Worm (Caenorhabditis elegans) whole organism, young adult: ENCODE data around the gene dhc-4.
A peak's percentile ranks its signal among the peaks of the same experiment; 100 is the strongest.

Experiments used
- B0019.2 ChIP-seq: fragments of 200-800 bp; sonication (Bioruptor generic); conservative IDR thresholded peaks from 2 replicates; pipeline ENCODE4 v1.3.6; 2022; ENCODE audit warnings: missing genetic modification reagents, missing genetic modification characterization, missing compliant biosample characterization
- B0261.1 ChIP-seq: sonication (generic microtip); optimal IDR thresholded peaks from 2 replicates; lab custom pipeline; 2016; ENCODE audit warnings: mild to moderate bottlenecking, missing genetic modification characterization, moderate library complexity, missing compliant biosample characterization
- B0336.3 ChIP-seq: fragments of 200-800 bp; sonication (Bioruptor generic); IDR thresholded peaks from 2 replicates; pipeline ENCODE4 v1.3.6; 2022; ENCODE audit warnings: missing genetic modification characterization, missing compliant biosample characterization
- F23B12.7 ChIP-seq: sonication (generic microtip); optimal IDR thresholded peaks from 2 replicates; lab custom pipeline; 2017; ENCODE audit warnings: missing genetic modification characterization, mild to moderate bottlenecking, missing compliant biosample characterization, antibody characterized with exemption, moderate library complexity; ENCODE audit not compliant: insufficient read depth
- F37B4.10 ChIP-seq: fragments of 200-800 bp; sonication (Bioruptor generic); IDR thresholded peaks from 2 replicates; pipeline ENCODE4 v1.3.6; 2022; ENCODE audit warnings: missing genetic modification characterization, missing compliant biosample characterization
- K12H6.12 ChIP-seq: fragments of 200-800 bp; sonication (Bioruptor generic); optimal IDR thresholded peaks from 2 replicates; lab custom pipeline; 2018; ENCODE audit warnings: mild to moderate bottlenecking, missing genetic modification characterization, missing compliant biosample characterization
- T26A5.8 ChIP-seq: sonication (generic microtip); optimal IDR thresholded peaks from 2 replicates; lab custom pipeline; 2016; ENCODE audit warnings: missing genetic modification characterization, missing compliant biosample characterization
- Y95B8A.8 ChIP-seq: fragments of 200-800 bp; sonication (Bioruptor generic); IDR thresholded peaks from 2 replicates; pipeline ENCODE4 v1.3.6; 2022; ENCODE audit warnings: missing genetic modification reagents, missing genetic modification characterization, missing compliant biosample characterization
- atf-7 ChIP-seq: sonication (generic microtip); optimal IDR thresholded peaks from 2 replicates; lab custom pipeline; 2017; ENCODE audit warnings: mild to moderate bottlenecking, missing genetic modification characterization, missing compliant biosample characterization
- cebp-2 ChIP-seq: fragments of 200-800 bp; sonication (Bioruptor generic); IDR thresholded peaks from 2 replicates; pipeline ENCODE4 v1.3.6; 2022; ENCODE audit warnings: missing genetic modification characterization, missing compliant biosample characterization
- ceh-100 ChIP-seq: fragments of 200-800 bp; sonication (Bioruptor generic); IDR thresholded peaks from 2 replicates; pipeline ENCODE4 v1.3.6; 2022; ENCODE audit warnings: missing genetic modification reagents, missing genetic modification characterization, missing compliant biosample characterization
- dpff-1 ChIP-seq: sonication (generic microtip); optimal IDR thresholded peaks from 2 replicates; lab custom pipeline; 2017; ENCODE audit warnings: mild to moderate bottlenecking, missing genetic modification characterization, missing compliant biosample characterization
- efl-1 ChIP-seq: fragments of 150-350 bp; optimal IDR thresholded peaks from 2 replicates; lab custom pipeline; 2014; ENCODE audit warnings: missing biosample characterization, missing genetic modification reagents, missing genetic modification characterization
- egl-18 ChIP-seq: fragments of 200-800 bp; sonication (Bioruptor generic); IDR thresholded peaks from 2 replicates; pipeline ENCODE4 v1.3.6; 2022; ENCODE audit warnings: missing genetic modification reagents, missing genetic modification characterization, missing compliant biosample characterization
- egrh-3 ChIP-seq: fragments of 200-800 bp; sonication (Bioruptor generic); IDR thresholded peaks from 2 replicates; pipeline ENCODE4 v1.3.6; 2022; ENCODE audit warnings: missing genetic modification reagents, missing genetic modification characterization, missing compliant biosample characterization
- him-1 ChIP-seq: sonication (generic microtip); optimal IDR thresholded peaks from 2 replicates; lab custom pipeline; 2016; ENCODE audit warnings: missing genotype, missing genetic modification reagents, missing genetic modification characterization, missing compliant biosample characterization
- hlh-26 ChIP-seq: fragments of 200-800 bp; sonication (Bioruptor generic); conservative IDR thresholded peaks from 2 replicates; pipeline ENCODE4 v1.3.6; 2022; ENCODE audit warnings: missing genetic modification reagents, missing genetic modification characterization, missing compliant biosample characterization
- hrde-1 ChIP-seq: sonication (generic microtip); optimal IDR thresholded peaks from 2 replicates; lab custom pipeline; 2016; ENCODE audit warnings: missing genetic modification characterization, mild to moderate bottlenecking, missing compliant biosample characterization, moderate library complexity, missing genotype, missing genetic modification reagents, borderline replicate concordance
- lin-26 ChIP-seq: fragments of 200-800 bp; sonication (Bioruptor generic); IDR thresholded peaks from 2 replicates; pipeline ENCODE4 v1.3.6; 2022; ENCODE audit warnings: missing genetic modification reagents, missing genetic modification characterization, missing compliant biosample characterization
- lin-35 ChIP-seq, 3 experiments: fragments of 150-350 bp in 2 of 3; sonication (generic microtip) in 1 of 3; optimal IDR thresholded peaks; 2 replicates each; lab custom pipeline; 2014 to 2018; ENCODE audit warnings: missing biosample characterization in 3 of 3, missing genetic modification characterization in 3 of 3, missing genetic modification reagents in 3 of 3
- lsy-27 ChIP-seq: sonication (generic microtip); optimal IDR thresholded peaks from 2 replicates; lab custom pipeline; 2017; ENCODE audit warnings: missing genetic modification characterization, mild to moderate bottlenecking, missing compliant biosample characterization, antibody characterized with exemption, missing genotype, borderline replicate concordance; ENCODE audit not compliant: insufficient read depth
- mcd-1 ChIP-seq: fragments of 200-800 bp; sonication (Bioruptor generic); IDR thresholded peaks from 2 replicates; pipeline ENCODE4 v1.3.6; 2022; ENCODE audit warnings: missing genetic modification reagents, missing genetic modification characterization, missing compliant biosample characterization
- mes-4 ChIP-seq: sonication (generic microtip); optimal IDR thresholded peaks from 2 replicates; lab custom pipeline; 2016; ENCODE audit warnings: missing genotype, missing genetic modification characterization, missing compliant biosample characterization
- nfya-2 ChIP-seq: fragments of 200-800 bp; sonication (Bioruptor generic); IDR thresholded peaks from 2 replicates; pipeline ENCODE4 v1.3.6; 2022; ENCODE audit warnings: missing genetic modification reagents, missing genetic modification characterization, missing compliant biosample characterization
- nfyb-1 ChIP-seq: fragments of 200-800 bp; sonication (Bioruptor generic); IDR thresholded peaks from 2 replicates; pipeline ENCODE4 v1.3.6; 2022; ENCODE audit warnings: missing genetic modification reagents, missing genetic modification characterization, missing compliant biosample characterization
- nhr-120 ChIP-seq: fragments of 200-800 bp; sonication (Bioruptor generic); IDR thresholded peaks from 2 replicates; pipeline ENCODE4 v1.3.6; 2022; ENCODE audit warnings: missing genetic modification characterization, missing compliant biosample characterization
- nhr-179 ChIP-seq: sonication (generic microtip); optimal IDR thresholded peaks from 2 replicates; lab custom pipeline; 2016; ENCODE audit warnings: mild to moderate bottlenecking, missing genetic modification characterization, missing compliant biosample characterization
- nhr-80 ChIP-seq: sonication (generic microtip); optimal IDR thresholded peaks from 2 replicates; lab custom pipeline; 2016; ENCODE audit warnings: missing genetic modification characterization, missing compliant biosample characterization
- pbrm-1 ChIP-seq: fragments of 200-800 bp; sonication (Bioruptor generic); IDR thresholded peaks from 2 replicates; pipeline ENCODE4 v1.3.6; 2022; ENCODE audit warnings: missing genetic modification reagents, missing genetic modification characterization, missing compliant biosample characterization
- rcor-1 ChIP-seq: fragments of 200-800 bp; sonication (Bioruptor generic); IDR thresholded peaks from 2 replicates; pipeline ENCODE4 v1.3.6; 2022; ENCODE audit warnings: missing genetic modification reagents, missing genetic modification characterization, missing compliant biosample characterization
- rec-8 ChIP-seq, 2 experiments: sonication (generic microtip); optimal IDR thresholded peaks; 2 replicates each; lab custom pipeline; 2016; ENCODE audit warnings: mild to moderate bottlenecking in 2 of 2, missing genetic modification characterization in 2 of 2, missing genetic modification reagents in 2 of 2, missing genotype in 2 of 2, missing biosample characterization in 1 of 2, missing compliant biosample characterization in 1 of 2, moderate library complexity in 1 of 2
- sdz-38 ChIP-seq: sonication (generic microtip); optimal IDR thresholded peaks from 2 replicates; lab custom pipeline; 2016; ENCODE audit warnings: missing genotype, missing genetic modification characterization, missing compliant biosample characterization
- snpc-3.4 ChIP-seq: sonication (generic microtip); optimal IDR thresholded peaks from 2 replicates; lab custom pipeline; 2017; ENCODE audit warnings: missing genetic modification characterization, mild to moderate bottlenecking, missing compliant biosample characterization, antibody characterized with exemption, moderate library complexity, missing genotype, missing genetic modification reagents
- snpc-4 ChIP-seq, 5 experiments: fragments of 150-350 bp in 1 of 5; sonication (generic microtip) in 4 of 5; optimal IDR thresholded peaks; 2 replicates each; lab custom pipeline; 2014 to 2018; ENCODE audit warnings: missing genetic modification characterization in 5 of 5, missing biosample characterization in 3 of 5, antibody characterized with exemption in 2 of 5, mild to moderate bottlenecking in 2 of 5, missing compliant biosample characterization in 2 of 5, missing genotype in 2 of 5, moderate library complexity in 2 of 5, missing genetic modification reagents in 1 of 5
- tbp1 ChIP-seq: fragments of 200-800 bp; sonication (Bioruptor generic); optimal IDR thresholded peaks from 2 replicates; lab custom pipeline; 2018; ENCODE audit warnings: mild to moderate bottlenecking, missing genetic modification characterization, missing compliant biosample characterization
- tbx-9 ChIP-seq: sonication (generic microtip); optimal IDR thresholded peaks from 2 replicates; lab custom pipeline; 2016; ENCODE audit warnings: borderline replicate concordance, missing genetic modification characterization, inconsistent platforms, missing compliant biosample characterization
- unc-130 ChIP-seq: sonication (generic microtip); optimal IDR thresholded peaks from 2 replicates; lab custom pipeline; 2016; ENCODE audit warnings: missing genetic modification reagents, missing genetic modification characterization, missing compliant biosample characterization
- xnd-1 ChIP-seq: sonication (generic microtip); optimal IDR thresholded peaks from 2 replicates; lab custom pipeline; 2016; ENCODE audit warnings: missing genotype, missing genetic modification reagents, missing genetic modification characterization, missing compliant biosample characterization
- zfh-2 ChIP-seq: fragments of 200-800 bp; sonication (Bioruptor generic); conservative IDR thresholded peaks from 2 replicates; pipeline ENCODE4 v1.3.6; 2022; ENCODE audit warnings: missing genetic modification reagents, missing genetic modification characterization, missing compliant biosample characterization
- ztf-18 ChIP-seq: sonication (generic microtip); optimal IDR thresholded peaks from 2 replicates; lab custom pipeline; 2016; ENCODE audit warnings: missing genotype, mild to moderate bottlenecking, missing genetic modification characterization, missing compliant biosample characterization

dhc-4 gene

DNA sequence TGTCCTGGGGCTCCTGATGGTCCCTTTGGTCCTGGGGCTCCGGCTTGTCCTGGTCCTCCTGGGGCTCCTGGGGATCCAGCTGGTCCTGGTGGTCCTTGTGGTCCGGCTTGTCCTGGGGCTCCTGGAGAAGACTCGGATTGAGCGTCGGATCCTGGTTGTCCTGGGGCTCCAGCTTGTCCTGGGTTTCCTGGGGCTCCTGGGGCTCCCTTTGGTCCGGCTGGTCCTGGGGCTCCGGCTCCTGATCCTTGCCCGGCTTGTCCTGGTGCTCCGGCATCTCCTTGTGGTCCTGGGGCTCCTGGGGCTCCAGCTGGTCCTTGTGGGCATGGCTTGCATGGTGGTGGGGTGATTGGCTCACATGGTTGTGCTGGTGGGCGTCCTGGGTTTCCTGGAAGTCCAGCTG is 15.0 kb downstream of the dhc-4 start:
- TF ChIP-seq mcd-1 (GFP tag; lab: Robert Waterston, UW) (peak; percentile 38; the same call in 1 of the 2 replicates), egrh-3 (peak; percentile 97), lin-26 (GFP tag; lab: Robert Waterston, UW) (peak; percentile 38; the same call in 1 of the 2 replicates), nhr-120 (GFP tag; lab: Robert Waterston, UW) (0 out of 2 replicates have a peak, but pooled peaks have one; percentile 26)
- TF ChIP-seq, all 124 proteins: peak for 4; not testable (repeated sequence) for 120

DNA sequence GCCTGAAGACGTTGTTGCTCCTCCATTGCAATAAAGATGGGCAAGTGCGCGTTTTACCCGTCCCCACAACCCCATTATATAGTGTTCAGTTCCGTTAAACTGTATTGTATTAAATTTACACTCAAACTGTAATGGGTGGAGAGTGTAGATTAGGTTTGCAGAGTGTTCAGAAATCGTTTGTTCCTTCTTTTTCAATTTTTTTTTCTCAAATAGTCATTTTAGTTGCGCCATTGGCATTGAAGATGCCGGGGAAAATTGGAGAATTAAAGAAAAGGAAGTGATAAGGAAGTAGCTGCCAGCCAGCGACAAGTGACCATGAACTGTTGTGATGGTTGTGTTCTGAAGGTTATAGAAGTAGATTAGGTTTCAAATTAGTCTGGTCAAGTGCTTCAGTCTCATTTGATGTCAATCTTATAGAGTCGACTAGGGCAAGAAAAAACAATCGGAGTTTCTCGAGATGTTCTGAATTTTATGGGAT is 15.9 kb downstream of the dhc-4 start, which contains the start of gene col-93:
Gene col-93, minus strand, starts transcription at position 51 of the 478 bp plus-strand sequence.
- TF ChIP-seq lsy-27 (no peak), rcor-1 (no peak), nhr-80 (tag; lab: Kevin White, UChicago) (no peak), nfya-2 (GFP tag; lab: Robert Waterston, UW) (no peak), tbx-9 (tag; lab: Kevin White, UChicago) (no peak), B0261.1 (tag; lab: Kevin White, UChicago) (no peak), T26A5.8 (tag; lab: Kevin White, UChicago) (no peak), K12H6.12 (tag; lab: Kevin White, UChicago) (no peak), cebp-2 (no peak), F23B12.7 (tag; lab: Kevin White, UChicago) (no peak), lin-26 (GFP tag; lab: Robert Waterston, UW) (no peak), rec-8 (tag; optimal IDR thresholded peaks at IDR 0.05; lab: Kevin White, UChicago) (no peak), snpc-3.4 (tag; lab: Kevin White, UChicago) (no peak), sdz-38 (tag; lab: Kevin White, UChicago) (no peak), ceh-100 (GFP tag; lab: Robert Waterston, UW) (no peak), dpff-1 (tag; lab: Kevin White, UChicago) (no peak), ztf-18 (no peak), lin-35 (GFP tag; optimal IDR thresholded peaks at IDR 0.05; lab: Kevin White, UChicago) (no peak), nhr-179 (tag; lab: Kevin White, UChicago) (no peak), B0019.2 (GFP tag; lab: Robert Waterston, UW) (no peak)

DNA sequence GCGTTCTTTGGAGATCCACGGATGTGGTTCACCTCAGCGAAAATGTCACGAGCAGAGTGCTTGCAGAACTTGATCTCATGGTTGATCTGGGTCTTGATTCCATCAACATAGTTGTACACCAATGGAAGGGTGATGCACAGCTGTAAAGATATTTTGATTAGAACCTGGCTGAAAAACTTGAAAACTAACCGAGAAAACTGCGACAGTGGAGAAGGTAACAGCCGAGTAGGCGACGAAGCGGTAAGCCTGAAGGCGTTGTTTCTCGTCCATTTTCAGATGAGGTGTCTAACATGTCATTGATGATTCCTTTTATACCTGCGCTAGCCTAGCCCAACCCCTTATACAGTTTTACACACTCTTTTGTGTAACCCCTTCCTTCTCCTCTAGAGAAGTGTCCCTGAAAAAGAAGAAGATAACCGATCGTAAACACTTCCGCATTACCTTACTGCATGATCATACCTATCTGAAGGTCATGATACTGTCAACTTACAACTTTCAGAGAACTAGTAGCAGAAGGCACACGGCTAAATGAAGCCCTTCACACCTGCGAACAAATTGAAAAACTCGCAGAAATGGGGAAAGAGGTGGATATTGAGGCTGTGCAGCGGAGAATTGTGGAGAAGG is 17.9 kb downstream of the dhc-4 start, which contains the start of gene col-94:
Gene col-94, minus strand, starts transcription at position 313 of the 624 bp plus-strand sequence.
- TF ChIP-seq snpc-4 (GFP tag; optimal IDR thresholded peaks at IDR 0.05; lab: Kevin White, UChicago) (no peak), snpc-4 (tag; optimal IDR thresholded peaks at IDR 0.05; lab: Kevin White, UChicago) (peak in 1 of 4 experiments; percentile 11), unc-130 (no peak)

- TF ChIP-seq pbrm-1 (GFP tag; lab: Robert Waterston, UW), result peak; percentile 92
- 0 out of 2 replicates have a peak, but pooled peaks have one; percentile 73 for TF ChIP-seq hlh-26 (GFP tag; lab: Robert Waterston, UW)
- TF ChIP-seq xnd-1, result peak; percentile 33
- TF ChIP-seq Y95B8A.8, result peak; percentile 84
- TF ChIP-seq atf-7 (tag; lab: Kevin White, UChicago), result peak; percentile 96
- peak; percentile 90 for TF ChIP-seq F23B12.7 (tag; lab: Kevin White, UChicago)
- peak; percentile 98 for TF ChIP-seq nfyb-1 (GFP tag; lab: Robert Waterston, UW)
- TF ChIP-seq him-1 (tag; lab: Kevin White, UChicago), result peak; percentile 95
- TF ChIP-seq lin-26 (GFP tag; lab: Robert Waterston, UW), result peak; percentile 98
- peak; percentile 85 for TF ChIP-seq B0261.1 (tag; lab: Kevin White, UChicago)
- peak; percentile 90 for TF ChIP-seq tbp1
- TF ChIP-seq hrde-1 (tag; lab: Kevin White, UChicago), result peak; percentile 94
- peak; percentile 90 for TF ChIP-seq mes-4 (tag; lab: Kevin White, UChicago)
- TF ChIP-seq B0336.3 (GFP tag; lab: Robert Waterston, UW), result peak; percentile 98
- TF ChIP-seq zfh-2 (GFP tag; lab: Robert Waterston, UW), result peak; percentile 94
- TF ChIP-seq egl-18 (GFP tag; lab: Robert Waterston, UW), result peak; percentile 91
- TF ChIP-seq F37B4.10 (GFP tag; lab: Robert Waterston, UW), result peak; percentile 89; the same call in 1 of the 2 replicates
- no peak for TF ChIP-seq efl-1
These were observed 19.8 kb downstream of the dhc-4 start for ce11 chrIII:10989491-10990032.
